Fruit fly (Drosophila melanogaster): Measurements from ENCODE around the gene Lip4.
A peak's percentile ranks its signal among the peaks of the same experiment; 100 is the strongest.

Gene Lip4

dm6 chr2L:10552807-10553206 lies 25.4 kb downstream of the Lip4 start (continued):
- TF ChIP-seq pan (optimal IDR thresholded peaks at IDR 0.05) (no peak), dl (GFP tag; optimal IDR thresholded peaks at IDR 0.05; ENCODE audit: insufficient read depth in 1 of 2, partially characterized antibody in 2 of 2) (no peak), fru (GFP tag; optimal IDR thresholded peaks at IDR 0.05) (no peak), usp (GFP tag; optimal IDR thresholded peaks at IDR 0.05) (no peak), Sp1 (GFP tag; optimal IDR thresholded peaks at IDR 0.05) (peak; percentile 22), foxo (GFP tag; optimal IDR thresholded peaks at IDR 0.05) (peak in 1 of 2 experiments; percentile 12), rgr (GFP tag; optimal IDR thresholded peaks at IDR 0.05) (peak; percentile 61), CG32264 (GFP tag; optimal IDR thresholded peaks at IDR 0.05) (no peak), HLH106 (tag; optimal IDR thresholded peaks at IDR 0.05) (no peak), Hnf4 (GFP tag; optimal IDR thresholded peaks at IDR 0.05) (peak; percentile 54), dsf (GFP tag; optimal IDR thresholded peaks at IDR 0.05; ENCODE audit: borderline replicate concordance) (peak; percentile 4), woc (GFP tag; optimal IDR thresholded peaks at IDR 0.05) (no peak)

DNA sequence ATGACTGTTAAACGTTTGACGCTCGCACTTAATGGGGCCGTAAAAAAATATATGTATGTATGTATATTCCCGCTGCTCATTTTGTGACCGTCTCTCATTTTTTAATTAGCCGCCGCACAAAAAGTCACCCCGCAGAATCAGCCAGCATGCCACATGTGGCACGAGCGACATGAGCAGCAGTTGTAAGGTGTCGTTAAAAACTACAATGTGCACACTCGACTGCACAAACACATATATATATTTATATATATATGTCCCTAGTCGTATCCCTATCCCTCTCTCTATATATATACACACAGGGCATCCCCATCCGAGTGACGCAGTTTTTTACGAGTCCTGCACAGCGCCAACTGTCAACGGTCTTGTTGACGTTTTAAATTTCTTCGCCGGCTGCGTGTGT lies 26.3 kb downstream of the Lip4 start:
- TF ChIP-seq br (GFP tag; optimal IDR thresholded peaks at IDR 0.05), result no peak
- no peak for TF ChIP-seq Mio (GFP tag; optimal IDR thresholded peaks at IDR 0.05)
- no peak for TF ChIP-seq pan (optimal IDR thresholded peaks at IDR 0.05)
- TF ChIP-seq OdsH (GFP tag; optimal IDR thresholded peaks at IDR 0.05), result no peak
- TF ChIP-seq sv (GFP tag; optimal IDR thresholded peaks at IDR 0.05), result no peak
- no peak for TF ChIP-seq Myc (optimal IDR thresholded peaks at IDR 0.05)
- no peak for TF ChIP-seq Hr78 (GFP tag; optimal IDR thresholded peaks at IDR 0.05)
- no peak for TF ChIP-seq Jra (GFP tag; optimal IDR thresholded peaks at IDR 0.05)
- no peak for TF ChIP-seq tai (GFP tag; optimal IDR thresholded peaks at IDR 0.05)
- no peak for TF ChIP-seq CG32264 (GFP tag; optimal IDR thresholded peaks at IDR 0.05)
- TF ChIP-seq N (GFP tag; optimal IDR thresholded peaks at IDR 0.05), result no peak
- no peak for TF ChIP-seq CrebA (GFP tag; optimal IDR thresholded peaks at IDR 0.05; ENCODE audit: borderline replicate concordance)
- TF ChIP-seq h (GFP tag; optimal IDR thresholded peaks at IDR 0.05), result no peak
- no peak for TF ChIP-seq Dif (GFP tag; optimal IDR thresholded peaks at IDR 0.05; ENCODE audit: partially characterized antibody)
- TF ChIP-seq psq (GFP tag; optimal IDR thresholded peaks at IDR 0.05), result no peak

- TF ChIP-seq sage (GFP tag; optimal IDR thresholded peaks at IDR 0.05), result no peak
- no peak for TF ChIP-seq brk (GFP tag; optimal IDR thresholded peaks at IDR 0.05)
- no peak for TF ChIP-seq GATAd (GFP tag; optimal IDR thresholded peaks at IDR 0.05)
- no peak for TF ChIP-seq tai (GFP tag; optimal IDR thresholded peaks at IDR 0.05)
- no peak for TF ChIP-seq OdsH (GFP tag; optimal IDR thresholded peaks at IDR 0.05)
Observed at dm6 chr2L:10554676-10555075, 27.3 kb downstream of the Lip4 start.

dm6 chr2L:10555269-10555668 lies 27.9 kb downstream of the Lip4 start:
- TF ChIP-seq Rel (GFP tag; optimal IDR thresholded peaks at IDR 0.05) (no peak), Rel (tag; optimal IDR thresholded peaks at IDR 0.05) (no peak), N (GFP tag; optimal IDR thresholded peaks at IDR 0.05) (no peak), woc (GFP tag; optimal IDR thresholded peaks at IDR 0.05) (no peak), rgr (GFP tag; optimal IDR thresholded peaks at IDR 0.05) (no peak), Hnf4 (GFP tag; optimal IDR thresholded peaks at IDR 0.05) (no peak), ey (GFP tag; optimal IDR thresholded peaks at IDR 0.05) (no peak), HLH106 (tag; optimal IDR thresholded peaks at IDR 0.05) (no peak), Jra (GFP tag; optimal IDR thresholded peaks at IDR 0.05) (no peak), CG32264 (GFP tag; optimal IDR thresholded peaks at IDR 0.05) (no peak), CrebA (GFP tag; optimal IDR thresholded peaks at IDR 0.05; ENCODE audit: borderline replicate concordance) (no peak), jim (GFP tag; optimal IDR thresholded peaks at IDR 0.05) (no peak), pan (optimal IDR thresholded peaks at IDR 0.05) (no peak), CG9705 (GFP tag; optimal IDR thresholded peaks at IDR 0.05) (no peak), foxo (GFP tag; optimal IDR thresholded peaks at IDR 0.05) (no peak), Dif (GFP tag; optimal IDR thresholded peaks at IDR 0.05; ENCODE audit: partially characterized antibody) (no peak), dsf (GFP tag; optimal IDR thresholded peaks at IDR 0.05; ENCODE audit: borderline replicate concordance) (no peak), brk (GFP tag; optimal IDR thresholded peaks at IDR 0.05) (no peak), dmrt93B (GFP tag; optimal IDR thresholded peaks at IDR 0.05) (no peak)

- TF ChIP-seq dmrt93B (GFP tag; optimal IDR thresholded peaks at IDR 0.05) (no peak), Jra (GFP tag; optimal IDR thresholded peaks at IDR 0.05) (no peak), CG32264 (GFP tag; optimal IDR thresholded peaks at IDR 0.05) (no peak), OdsH (GFP tag; optimal IDR thresholded peaks at IDR 0.05) (peak; percentile 10), br (GFP tag; optimal IDR thresholded peaks at IDR 0.05) (no peak), Myc (optimal IDR thresholded peaks at IDR 0.05) (no peak), usp (GFP tag; optimal IDR thresholded peaks at IDR 0.05) (no peak), dl (GFP tag; optimal IDR thresholded peaks at IDR 0.05; ENCODE audit: insufficient read depth in 1 of 2, partially characterized antibody in 2 of 2) (no peak), Abd-B (GFP tag; optimal IDR thresholded peaks at IDR 0.05) (no peak), tai (GFP tag; optimal IDR thresholded peaks at IDR 0.05) (no peak), rgr (GFP tag; optimal IDR thresholded peaks at IDR 0.05) (peak; percentile 28), Hr78 (GFP tag; optimal IDR thresholded peaks at IDR 0.05) (no peak), brk (GFP tag; optimal IDR thresholded peaks at IDR 0.05) (no peak), CG9705 (GFP tag; optimal IDR thresholded peaks at IDR 0.05) (no peak), HLH106 (tag; optimal IDR thresholded peaks at IDR 0.05) (peak; percentile 2), ey (GFP tag; optimal IDR thresholded peaks at IDR 0.05) (peak; percentile 20), sv (GFP tag; optimal IDR thresholded peaks at IDR 0.05) (no peak), psq (GFP tag; optimal IDR thresholded peaks at IDR 0.05) (no peak), foxo (GFP tag; optimal IDR thresholded peaks at IDR 0.05) (peak in 1 of 2 experiments; percentile 15), Hr83 (GFP tag; optimal IDR thresholded peaks at IDR 0.05; ENCODE audit: poor library complexity, severe bottlenecking) (no peak), sage (GFP tag; optimal IDR thresholded peaks at IDR 0.05) (no peak), Dif (GFP tag; optimal IDR thresholded peaks at IDR 0.05; ENCODE audit: partially characterized antibody) (no peak), h (GFP tag; optimal IDR thresholded peaks at IDR 0.05) (peak; percentile 34), lola (GFP tag; optimal IDR thresholded peaks at IDR 0.05) (no peak), fru (GFP tag; optimal IDR thresholded peaks at IDR 0.05) (peak; percentile 47), N (GFP tag; optimal IDR thresholded peaks at IDR 0.05) (no peak), GATAd (GFP tag; optimal IDR thresholded peaks at IDR 0.05) (no peak), Hnf4 (GFP tag; optimal IDR thresholded peaks at IDR 0.05) (no peak)
Observed at dm6 chr2L:10565674-10566073, 38.3 kb downstream of the Lip4 start.

Data from whole organism, wandering third instar larva.